Fruit fly (Drosophila melanogaster) whole organism, embryonic: Measurements from ENCODE around the gene CG31365.

Experiments used
- Aef1 ChIP-seq: fragments of 200-800 bp; sonication (Bioruptor generic); IDR thresholded peaks from 3 replicates; pipeline ENCODE4 v1.3.6; 2022; ENCODE audit warnings: missing biosample characterization, missing genetic modification characterization
- C15 ChIP-seq: fragments of 200-800 bp; sonication (Bioruptor generic); IDR thresholded peaks from 3 replicates; pipeline ENCODE4 v1.3.6; 2022; ENCODE audit warnings: missing biosample characterization, missing genetic modification characterization
- CG10147 ChIP-seq: fragments of 200-800 bp; sonication (Bioruptor generic); optimal IDR thresholded peaks from 2 replicates; lab custom pipeline; 2019; ENCODE audit warnings: missing biosample characterization, mild to moderate bottlenecking, missing genetic modification characterization, moderate library complexity
- CG10274 ChIP-seq: fragments of 200-800 bp; sonication (Bioruptor generic); optimal IDR thresholded peaks from 3 replicates; lab custom pipeline; 2017; ENCODE audit warnings: missing biosample characterization, mild to moderate bottlenecking, missing genetic modification characterization
- CG10366 ChIP-seq: fragments of 200-800 bp; sonication (Bioruptor generic); IDR thresholded peaks from 2 replicates; pipeline ENCODE4 v1.3.6; 2022; ENCODE audit warnings: missing biosample characterization, missing genetic modification characterization
- CG10979 ChIP-seq: fragments of 200-800 bp; sonication (Bioruptor generic); optimal IDR thresholded peaks from 2 replicates; lab custom pipeline; 2018; ENCODE audit warnings: missing biosample characterization, mild to moderate bottlenecking, missing genetic modification characterization, moderate library complexity
- CG11247 ChIP-seq: fragments of 200-800 bp; sonication (Bioruptor generic); IDR thresholded peaks from 2 replicates; pipeline ENCODE4 v1.3.6; 2022; ENCODE audit warnings: missing biosample characterization, missing genetic modification characterization
- CG12104 ChIP-seq: fragments of 200-800 bp; sonication (Bioruptor generic); optimal IDR thresholded peaks from 3 replicates; lab custom pipeline; 2016; ENCODE audit warnings: missing biosample characterization, missing genetic modification characterization
- CG17186 ChIP-seq: fragments of 200-800 bp; sonication (Bioruptor generic); optimal IDR thresholded peaks from 3 replicates; lab custom pipeline; 2017; ENCODE audit warnings: missing biosample characterization, missing genetic modification reagents, missing genetic modification characterization
- CG31388 ChIP-seq: fragments of 200-800 bp; sonication (Bioruptor generic); optimal IDR thresholded peaks from 2 replicates; lab custom pipeline; 2016; ENCODE audit warnings: missing biosample characterization, missing genetic modification characterization
- CG33213 ChIP-seq: fragments of 200-800 bp; sonication (Bioruptor generic); optimal IDR thresholded peaks from 3 replicates; lab custom pipeline; 2016; ENCODE audit warnings: missing biosample characterization, missing genetic modification characterization
- CG34422 ChIP-seq: fragments of 200-800 bp; sonication (Bioruptor generic); IDR thresholded peaks from 3 replicates; pipeline ENCODE4 v1.3.6; 2022; ENCODE audit warnings: missing biosample characterization, missing genetic modification characterization
- CG7271 ChIP-seq: fragments of 200-800 bp; sonication (Bioruptor generic); optimal IDR thresholded peaks from 2 replicates; lab custom pipeline; 2018; ENCODE audit warnings: missing biosample characterization, mild to moderate bottlenecking, missing genetic modification characterization, moderate library complexity
- CG7786 ChIP-seq: fragments of 200-800 bp; sonication (Bioruptor generic); optimal IDR thresholded peaks from 2 replicates; lab custom pipeline; 2016; ENCODE audit warnings: missing biosample characterization, missing genetic modification characterization
- CG9817 ChIP-seq: fragments of 200-800 bp; sonication (Bioruptor generic); optimal IDR thresholded peaks from 2 replicates; lab custom pipeline; 2018; ENCODE audit warnings: missing biosample characterization, mild to moderate bottlenecking, missing genetic modification characterization, moderate library complexity
- CoRest ChIP-seq: fragments of 200-800 bp; sonication (Bioruptor generic); optimal IDR thresholded peaks from 3 replicates; lab custom pipeline; 2018; ENCODE audit warnings: missing biosample characterization, mild to moderate bottlenecking, missing genetic modification characterization, moderate library complexity
- Dad ChIP-seq: fragments of 200-800 bp; sonication (Bioruptor generic); optimal IDR thresholded peaks from 3 replicates; lab custom pipeline; 2016; ENCODE audit warnings: missing biosample characterization, missing genetic modification characterization
- Dbx ChIP-seq: fragments of 200-800 bp; sonication (Bioruptor generic); IDR thresholded peaks from 3 replicates; pipeline ENCODE4 v1.3.6; 2022; ENCODE audit warnings: missing biosample characterization, missing genetic modification characterization
- Dip3 ChIP-seq: fragments of 200-800 bp; sonication (Bioruptor generic); optimal IDR thresholded peaks from 3 replicates; lab custom pipeline; 2016; ENCODE audit warnings: missing biosample characterization, missing genetic modification characterization
- Drgx ChIP-seq: fragments of 200-800 bp; sonication (Bioruptor generic); IDR thresholded peaks from 2 replicates; pipeline ENCODE4 v1.3.6; 2022; ENCODE audit warnings: missing biosample characterization, missing genetic modification characterization
- Hmr ChIP-seq: fragments of 200-800 bp; sonication (Bioruptor generic); optimal IDR thresholded peaks from 3 replicates; lab custom pipeline; 2017; ENCODE audit warnings: mild to moderate bottlenecking, missing biosample characterization, missing genetic modification reagents, missing genetic modification characterization
- Med ChIP-seq: fragments of 200-800 bp; sonication (Bioruptor generic); peaks from one replicate; lab custom pipeline; 2016; ENCODE audit warnings: missing biosample characterization, missing genetic modification characterization, mild to moderate bottlenecking, inconsistent platforms, moderate library complexity
- Myb ChIP-seq: fragments of 200-800 bp; sonication (Bioruptor generic); optimal IDR thresholded peaks from 2 replicates; lab custom pipeline; 2016; ENCODE audit warnings: missing biosample characterization, missing genetic modification characterization
- NC2α ChIP-seq: fragments of 200-800 bp; sonication (Bioruptor generic); optimal IDR thresholded peaks from 2 replicates; lab custom pipeline; 2016; ENCODE audit warnings: missing biosample characterization, missing genetic modification characterization
- NfI ChIP-seq: fragments of 200-800 bp; sonication (Bioruptor generic); optimal IDR thresholded peaks from 3 replicates; lab custom pipeline; 2018; ENCODE audit warnings: missing biosample characterization, mild to moderate bottlenecking, missing genetic modification characterization, moderate library complexity
- PHDP ChIP-seq: fragments of 200-800 bp; sonication (Bioruptor generic); optimal IDR thresholded peaks from 3 replicates; lab custom pipeline; 2018; ENCODE audit warnings: missing biosample characterization, mild to moderate bottlenecking, missing genetic modification characterization, moderate library complexity
- Sox102F ChIP-seq: fragments of 200-800 bp; sonication (Bioruptor generic); optimal IDR thresholded peaks from 2 replicates; lab custom pipeline; 2018; ENCODE audit warnings: missing biosample characterization, mild to moderate bottlenecking, missing genetic modification characterization, moderate library complexity
- Sry-β ChIP-seq: fragments of 200-800 bp; sonication (Bioruptor generic); optimal IDR thresholded peaks from 2 replicates; lab custom pipeline; 2018; ENCODE audit warnings: missing biosample characterization, mild to moderate bottlenecking, missing genetic modification characterization, moderate library complexity
- TFAM ChIP-seq: fragments of 200-800 bp; sonication (Bioruptor generic); optimal IDR thresholded peaks from 2 replicates; lab custom pipeline; 2017; ENCODE audit warnings: missing biosample characterization, missing genetic modification characterization, inconsistent platforms
- Vsx1 ChIP-seq: fragments of 200-800 bp; sonication (Bioruptor generic); optimal IDR thresholded peaks from 2 replicates; lab custom pipeline; 2017; ENCODE audit warnings: missing biosample characterization, mild to moderate bottlenecking, missing genetic modification characterization, missing genetic modification reagents
- YL-1 ChIP-seq: fragments of 200-800 bp; sonication (Bioruptor generic); optimal IDR thresholded peaks from 3 replicates; lab custom pipeline; 2017; ENCODE audit warnings: missing biosample characterization, mild to moderate bottlenecking, missing genetic modification characterization
- amos ChIP-seq: fragments of 200-800 bp; sonication (Bioruptor generic); IDR thresholded peaks from 2 replicates; pipeline ENCODE4 v1.3.6; 2022; ENCODE audit warnings: missing biosample characterization, missing genetic modification characterization; ENCODE audit not compliant: partially characterized antibody
- chinmo ChIP-seq: fragments of 200-800 bp; sonication (Bioruptor generic); IDR thresholded peaks from 4 replicates; pipeline ENCODE4 v1.3.6; 2022; ENCODE audit warnings: missing biosample characterization, missing genetic modification characterization; ENCODE audit not compliant: partially characterized antibody
- crp ChIP-seq, 2 experiments: fragments of 200-800 bp; sonication (Bioruptor generic); optimal IDR thresholded peaks; 2 replicates in 1 of 2; 3 replicates in 1 of 2; lab custom pipeline; 2017; ENCODE audit warnings: missing biosample characterization in 2 of 2, missing genetic modification characterization in 2 of 2, mild to moderate bottlenecking in 1 of 2, moderate library complexity in 1 of 2
- da ChIP-seq: fragments of 200-800 bp; sonication (Bioruptor generic); optimal IDR thresholded peaks from 2 replicates; lab custom pipeline; 2016; ENCODE audit warnings: missing biosample characterization, missing genetic modification characterization
- fd96Cb ChIP-seq: fragments of 200-800 bp; sonication (Bioruptor generic); optimal IDR thresholded peaks from 2 replicates; lab custom pipeline; 2018; ENCODE audit warnings: missing biosample characterization, mild to moderate bottlenecking, missing genetic modification characterization, moderate library complexity
- ftz-f1 ChIP-seq: fragments of 200-800 bp; sonication (Bioruptor generic); optimal IDR thresholded peaks from 2 replicates; lab custom pipeline; 2016; ENCODE audit warnings: missing biosample characterization, missing genetic modification characterization
- gro ChIP-seq: fragments of 200-800 bp; sonication (Bioruptor generic); optimal IDR thresholded peaks from 2 replicates; lab custom pipeline; 2016; ENCODE audit warnings: missing biosample characterization, missing genetic modification characterization
- her ChIP-seq: fragments of 200-800 bp; sonication (Bioruptor generic); optimal IDR thresholded peaks from 2 replicates; lab custom pipeline; 2016; ENCODE audit warnings: missing biosample characterization, missing genetic modification characterization
- nmo ChIP-seq: fragments of 200-800 bp; sonication (Bioruptor generic); optimal IDR thresholded peaks from 2 replicates; lab custom pipeline; 2018; ENCODE audit warnings: missing biosample characterization, mild to moderate bottlenecking, missing genetic modification characterization, moderate library complexity
- onecut ChIP-seq: fragments of 200-800 bp; sonication (Bioruptor generic); IDR thresholded peaks from 2 replicates; pipeline ENCODE4 v1.3.6; 2022; ENCODE audit warnings: missing biosample characterization, missing genetic modification characterization
- pb ChIP-seq: fragments of 200-800 bp; sonication (Bioruptor generic); optimal IDR thresholded peaks from 3 replicates; lab custom pipeline; 2016; ENCODE audit warnings: missing biosample characterization, missing genetic modification characterization
- phol ChIP-seq: fragments of 200-800 bp; sonication (Bioruptor generic); optimal IDR thresholded peaks from 3 replicates; lab custom pipeline; 2018; ENCODE audit warnings: missing biosample characterization, mild to moderate bottlenecking, missing genetic modification characterization, moderate library complexity
- sens ChIP-seq: fragments of 200-800 bp; sonication (Bioruptor generic); peaks from one replicate; lab custom pipeline; 2016; ENCODE audit warnings: missing biosample characterization, missing genetic modification characterization
- shn ChIP-seq: fragments of 200-800 bp; sonication (Bioruptor generic); optimal IDR thresholded peaks from 3 replicates; lab custom pipeline; 2016; ENCODE audit warnings: missing biosample characterization, missing genetic modification characterization
- sna ChIP-seq: fragments of 200-800 bp; sonication (Bioruptor generic); IDR thresholded peaks from 2 replicates; pipeline ENCODE4 v1.3.6; 2022; ENCODE audit warnings: missing biosample characterization, missing genetic modification characterization; ENCODE audit not compliant: partially characterized antibody
- tin ChIP-seq: fragments of 200-800 bp; sonication (Bioruptor generic); optimal IDR thresholded peaks from 3 replicates; lab custom pipeline; 2016; ENCODE audit warnings: missing biosample characterization, missing genetic modification characterization
- ttk ChIP-seq: fragments of 200-800 bp; sonication (Bioruptor generic); IDR thresholded peaks from 2 replicates; pipeline ENCODE4 v2.1.2; 2022; ENCODE audit warnings: missing biosample characterization, missing genetic modification characterization

The CG31365 gene

dm6 chr3R:23117683-23118470 lies 8.3 kb downstream of the CG31365 start, which contains the start of the genes Rassf and CenB1A (continued):
- peak; percentile 29 for TF ChIP-seq CG7786
- peak; percentile 11 for TF ChIP-seq her
- TF ChIP-seq shn (GFP tag; lab: Kevin White, UChicago) = peak; percentile 60
- no peak for TF ChIP-seq CG31388 (GFP tag; lab: Kevin White, UChicago)
- peak; percentile 9 for TF ChIP-seq Sox102F (GFP tag; lab: Kevin White, UChicago)
- TF ChIP-seq CG34422 = peak; percentile 89; the same call in 1 of the 3 replicates
- peak; percentile 19 for TF ChIP-seq da
- no peak for TF ChIP-seq ftz-f1 (GFP tag; lab: Kevin White, UChicago)
- no peak for TF ChIP-seq C15 (GFP tag; lab: Robert Waterston, UW)
- TF ChIP-seq onecut = no peak
- peak; percentile 52; the same call in 2 of the 3 replicates for TF ChIP-seq Aef1 (GFP tag; lab: Robert Waterston, UW)
- TF ChIP-seq CG10147 = no peak
- TF ChIP-seq sna (GFP tag; lab: Robert Waterston, UW) = peak; percentile 62
- TF ChIP-seq PHDP = peak; percentile 10
- peak; percentile 88 for TF ChIP-seq Med (GFP tag; lab: Kevin White, UChicago)
- TF ChIP-seq Myb (GFP tag; lab: Kevin White, UChicago) = peak; percentile 57
- TF ChIP-seq CoRest (tag; lab: Kevin White, UChicago) = peak; percentile 61
- peak in 1 of 2 experiments; percentile 74 for TF ChIP-seq crp (GFP tag; optimal IDR thresholded peaks at IDR 0.05; lab: Kevin White, UChicago)
- TF ChIP-seq YL-1 = no peak
- 0 out of 3 replicates have a peak, but pooled peaks have one; percentile 47 for TF ChIP-seq Dbx (GFP tag; lab: Robert Waterston, UW)
- TF ChIP-seq ttk (GFP tag; lab: Robert Waterston, UW) = no peak
- TF ChIP-seq Drgx = 0 out of 2 replicates have a peak, but pooled peaks have one; percentile 24
- TF ChIP-seq CG33213 (GFP tag; lab: Kevin White, UChicago) = peak; percentile 36
- TF ChIP-seq nmo = peak; percentile 51
- TF ChIP-seq Hmr (GFP tag; lab: Kevin White, UChicago) = peak; percentile 3
- peak; percentile 3 for TF ChIP-seq CG10979 (tag; lab: Kevin White, UChicago)
- TF ChIP-seq CG10274 (GFP tag; lab: Kevin White, UChicago) = no peak
- TF ChIP-seq TFAM (GFP tag; lab: Kevin White, UChicago) = no peak
- TF ChIP-seq Vsx1 (GFP tag; lab: Kevin White, UChicago) = no peak
- peak; percentile 59 for TF ChIP-seq Dip3
- TF ChIP-seq Dad (GFP tag; lab: Kevin White, UChicago) = no peak
- peak; percentile 27; the same call in 1 of the 2 replicates for TF ChIP-seq amos
- TF ChIP-seq CG10366 (GFP tag; lab: Robert Waterston, UW) = peak; percentile 24; the same call in 1 of the 2 replicates
- peak; percentile 40 for TF ChIP-seq pb (GFP tag; lab: Kevin White, UChicago)
- TF ChIP-seq chinmo (GFP tag; lab: Robert Waterston, UW) = 0 out of 4 replicates have a peak, but pooled peaks have one; percentile 49
- no peak for TF ChIP-seq gro
- peak; percentile 28 for TF ChIP-seq NC2α (GFP tag; lab: Kevin White, UChicago)
- 0 out of 2 replicates have a peak, but pooled peaks have one; percentile 21 for TF ChIP-seq CG11247 (GFP tag; lab: Robert Waterston, UW)
- TF ChIP-seq fd96Cb (tag; lab: Kevin White, UChicago) = peak; percentile 11
- TF ChIP-seq CG17186 (GFP tag; lab: Kevin White, UChicago) = peak; percentile 38
- TF ChIP-seq phol = peak; percentile 60
- TF ChIP-seq CG7271 (tag; lab: Kevin White, UChicago) = peak; percentile 5
- TF ChIP-seq sens = peak; percentile 94
- TF ChIP-seq tin (GFP tag; lab: Kevin White, UChicago) = peak; percentile 46
- TF ChIP-seq Sry-β = peak; percentile 97
- TF ChIP-seq NfI = no peak
- TF ChIP-seq CG12104 (GFP tag; lab: Kevin White, UChicago) = peak; percentile 38
- peak; percentile 65 for TF ChIP-seq CG9817 (tag; lab: Kevin White, UChicago)
